Fruit fly (Drosophila melanogaster) whole organism, embryonic: Measurements from ENCODE around the gene Paics.
A peak's percentile ranks its signal among the peaks of the same experiment; 100 is the strongest.

Experiments used
- Ada2b ChIP-seq: fragments of 200-800 bp; sonication (Bioruptor generic); IDR thresholded peaks from 2 replicates; pipeline ENCODE4 v1.3.6; 2022; ENCODE audit warnings: missing biosample characterization, missing genetic modification characterization
- Bdp1 ChIP-seq: fragments of 200-800 bp; sonication (Bioruptor generic); optimal IDR thresholded peaks from 3 replicates; lab custom pipeline; 2016; ENCODE audit warnings: missing biosample characterization, missing genetic modification characterization
- CG12391 ChIP-seq: fragments of 200-800 bp; sonication (Bioruptor generic); optimal IDR thresholded peaks from 3 replicates; lab custom pipeline; 2018; ENCODE audit warnings: missing biosample characterization, mild to moderate bottlenecking, missing genetic modification characterization, moderate library complexity
- CG12744 ChIP-seq: fragments of 200-800 bp; sonication (Bioruptor generic); optimal IDR thresholded peaks from 2 replicates; lab custom pipeline; 2016; ENCODE audit warnings: missing biosample characterization, missing genetic modification characterization
- CG13296 ChIP-seq: fragments of 200-800 bp; sonication (Bioruptor generic); optimal IDR thresholded peaks from 3 replicates; lab custom pipeline; 2018; ENCODE audit warnings: missing biosample characterization, mild to moderate bottlenecking, missing genetic modification characterization
- CG17359 ChIP-seq: fragments of 200-800 bp; sonication (Bioruptor generic); optimal IDR thresholded peaks from 3 replicates; lab custom pipeline; 2018; ENCODE audit warnings: missing biosample characterization, mild to moderate bottlenecking, missing genetic modification characterization, moderate library complexity
- CG18011 ChIP-seq: fragments of 200-800 bp; sonication (Bioruptor generic); optimal IDR thresholded peaks from 2 replicates; lab custom pipeline; 2017; ENCODE audit warnings: missing biosample characterization, missing genetic modification characterization, mild to moderate bottlenecking, moderate library complexity, missing genotype
- CG2889 ChIP-seq: fragments of 200-800 bp; sonication (Bioruptor generic); IDR thresholded peaks from 3 replicates; pipeline ENCODE4 v1.3.6; 2022; ENCODE audit warnings: missing biosample characterization, missing genetic modification characterization
- CG32532 ChIP-seq: fragments of 200-800 bp; sonication (Bioruptor generic); IDR thresholded peaks from 2 replicates; pipeline ENCODE4 v1.3.6; 2022; ENCODE audit warnings: missing biosample characterization, missing genetic modification characterization
- CG32767 ChIP-seq: fragments of 200-800 bp; sonication (Bioruptor generic); IDR thresholded peaks from 2 replicates; pipeline ENCODE4 v1.3.6; 2022; ENCODE audit warnings: missing biosample characterization, missing genetic modification characterization
- CG42726 ChIP-seq: fragments of 200-800 bp; sonication (Bioruptor generic); IDR thresholded peaks from 2 replicates; pipeline ENCODE4 v1.3.6; 2022; ENCODE audit warnings: missing biosample characterization, missing genetic modification characterization; ENCODE audit not compliant: partially characterized antibody
- CG4282 ChIP-seq: fragments of 200-800 bp; sonication (Bioruptor generic); optimal IDR thresholded peaks from 2 replicates; lab custom pipeline; 2016; ENCODE audit warnings: missing biosample characterization, missing genetic modification characterization
- CG43689 ChIP-seq: fragments of 200-800 bp; sonication (Bioruptor generic); IDR thresholded peaks from 2 replicates; pipeline ENCODE4 v1.3.6; 2022; ENCODE audit warnings: missing biosample characterization, missing genetic modification characterization
- CG6689 ChIP-seq: fragments of 200-800 bp; sonication (Bioruptor generic); IDR thresholded peaks from 2 replicates; pipeline ENCODE4 v1.3.6; 2022; ENCODE audit warnings: missing biosample characterization, missing genetic modification characterization
- CG7786 ChIP-seq: fragments of 200-800 bp; sonication (Bioruptor generic); optimal IDR thresholded peaks from 2 replicates; lab custom pipeline; 2016; ENCODE audit warnings: missing biosample characterization, missing genetic modification characterization
- CG8290 ChIP-seq, 3 experiments: fragments of 200-800 bp; sonication (Bioruptor generic); optimal IDR thresholded peaks; 2 replicates each; lab custom pipeline; 2016 to 2019; ENCODE audit warnings: missing biosample characterization in 3 of 3, missing genetic modification characterization in 3 of 3, mild to moderate bottlenecking in 2 of 3, moderate library complexity in 1 of 3
- CG8388 ChIP-seq: fragments of 200-800 bp; sonication (Bioruptor generic); optimal IDR thresholded peaks from 2 replicates; lab custom pipeline; 2019; ENCODE audit warnings: missing biosample characterization, mild to moderate bottlenecking, missing genetic modification characterization, moderate library complexity
- Dfd ChIP-seq, 2 experiments: fragments of >200 bp; optimal IDR thresholded peaks; 2 replicates each; lab custom pipeline; 2017; ENCODE audit warnings: missing biosample characterization in 2 of 2, missing genetic modification characterization in 2 of 2
- Doc2 ChIP-seq: fragments of 200-800 bp; sonication (Bioruptor generic); IDR thresholded peaks from 2 replicates; pipeline ENCODE4 v1.3.6; 2022; ENCODE audit warnings: missing biosample characterization, missing genetic modification characterization
- HLH3B ChIP-seq: fragments of 200-800 bp; sonication (Bioruptor generic); IDR thresholded peaks from 2 replicates; pipeline ENCODE4 v1.3.6; 2022; ENCODE audit warnings: missing biosample characterization, missing genetic modification characterization
- Hand ChIP-seq: fragments of 200-800 bp; sonication (Bioruptor generic); optimal IDR thresholded peaks from 2 replicates; lab custom pipeline; 2017; ENCODE audit warnings: mild to moderate bottlenecking, missing biosample characterization, missing genetic modification reagents, missing genetic modification characterization
- Hsf ChIP-seq: fragments of 200-800 bp; sonication (Bioruptor generic); optimal IDR thresholded peaks from 3 replicates; lab custom pipeline; 2016; ENCODE audit warnings: missing biosample characterization, missing genetic modification characterization
- Max ChIP-seq: fragments of 200-800 bp; sonication (Bioruptor generic); optimal IDR thresholded peaks from 2 replicates; lab custom pipeline; 2016; ENCODE audit warnings: missing biosample characterization, mild to moderate bottlenecking, missing genetic modification characterization
- Oaz ChIP-seq: fragments of 200-800 bp; sonication (Bioruptor generic); IDR thresholded peaks from 2 replicates; pipeline ENCODE4 v1.3.6; 2022; ENCODE audit warnings: missing biosample characterization, missing genetic modification characterization
- Oli ChIP-seq: fragments of 200-800 bp; sonication (Bioruptor generic); optimal IDR thresholded peaks from 2 replicates; lab custom pipeline; 2018; ENCODE audit warnings: missing biosample characterization, mild to moderate bottlenecking, missing genetic modification characterization, moderate library complexity
- Optix ChIP-seq: fragments of 200-800 bp; sonication (Bioruptor generic); IDR thresholded peaks from 3 replicates; pipeline ENCODE4 v1.3.6; 2022; ENCODE audit warnings: missing biosample characterization, missing genetic modification characterization
- Scr ChIP-seq: fragments of 200-800 bp; sonication (Bioruptor generic); IDR thresholded peaks from 2 replicates; pipeline ENCODE4 v1.3.6; 2022; ENCODE audit warnings: missing biosample characterization, missing genetic modification characterization; ENCODE audit not compliant: partially characterized antibody
- Sry-β ChIP-seq: fragments of 200-800 bp; sonication (Bioruptor generic); optimal IDR thresholded peaks from 2 replicates; lab custom pipeline; 2018; ENCODE audit warnings: missing biosample characterization, mild to moderate bottlenecking, missing genetic modification characterization, moderate library complexity
- Stat92E ChIP-seq, 3 experiments: fragments of >200 bp in 2 of 3; fragments of 200-800 bp in 1 of 3; sonication (Bioruptor generic) in 1 of 3; optimal IDR thresholded peaks; 2 replicates each; lab custom pipeline; 2017 to 2019; ENCODE audit warnings: missing biosample characterization in 3 of 3, missing genetic modification characterization in 3 of 3, mild to moderate bottlenecking in 1 of 3, moderate library complexity in 1 of 3
- az2 ChIP-seq: fragments of 200-800 bp; sonication (Bioruptor generic); optimal IDR thresholded peaks from 3 replicates; lab custom pipeline; 2016; ENCODE audit warnings: missing biosample characterization, missing genetic modification characterization
- chinmo ChIP-seq: fragments of 200-800 bp; sonication (Bioruptor generic); IDR thresholded peaks from 4 replicates; pipeline ENCODE4 v1.3.6; 2022; ENCODE audit warnings: missing biosample characterization, missing genetic modification characterization; ENCODE audit not compliant: partially characterized antibody
- corto ChIP-seq: fragments of 200-800 bp; sonication (Bioruptor generic); optimal IDR thresholded peaks from 2 replicates; lab custom pipeline; 2016; ENCODE audit warnings: missing biosample characterization, mild to moderate bottlenecking, missing genetic modification characterization, moderate library complexity
- da ChIP-seq: fragments of 200-800 bp; sonication (Bioruptor generic); optimal IDR thresholded peaks from 2 replicates; lab custom pipeline; 2016; ENCODE audit warnings: missing biosample characterization, missing genetic modification characterization
- disco-r ChIP-seq: fragments of 200-800 bp; sonication (Bioruptor generic); optimal IDR thresholded peaks from 2 replicates; lab custom pipeline; 2016; ENCODE audit warnings: missing biosample characterization, missing genetic modification characterization
- dm ChIP-seq: fragments of 200-800 bp; sonication (Bioruptor generic); optimal IDR thresholded peaks from 3 replicates; lab custom pipeline; 2016; ENCODE audit warnings: missing biosample characterization, missing genetic modification characterization
- dmrt11E ChIP-seq: fragments of 200-800 bp; sonication (Bioruptor generic); optimal IDR thresholded peaks from 3 replicates; lab custom pipeline; 2018; ENCODE audit warnings: missing biosample characterization, mild to moderate bottlenecking, missing genetic modification characterization, moderate library complexity
- insv ChIP-seq, 2 experiments: fragments of 200-800 bp; sonication (Bioruptor generic); optimal IDR thresholded peaks; 3 replicates each; lab custom pipeline; 2016 to 2018; ENCODE audit warnings: missing biosample characterization in 2 of 2, missing genetic modification characterization in 2 of 2
- mirr ChIP-seq: fragments of 200-800 bp; sonication (Bioruptor generic); optimal IDR thresholded peaks from 3 replicates; lab custom pipeline; 2018; ENCODE audit warnings: missing biosample characterization, mild to moderate bottlenecking, missing genetic modification characterization
- nerfin-2 ChIP-seq: fragments of 200-800 bp; sonication (Bioruptor generic); IDR thresholded peaks from 2 replicates; pipeline ENCODE4 v1.3.6; 2022; ENCODE audit warnings: missing biosample characterization, missing genetic modification characterization; ENCODE audit not compliant: partially characterized antibody
- nmo ChIP-seq: fragments of 200-800 bp; sonication (Bioruptor generic); optimal IDR thresholded peaks from 2 replicates; lab custom pipeline; 2018; ENCODE audit warnings: missing biosample characterization, mild to moderate bottlenecking, missing genetic modification characterization, moderate library complexity
- pho ChIP-seq: fragments of 200-800 bp; sonication (Bioruptor generic); optimal IDR thresholded peaks from 2 replicates; lab custom pipeline; 2016; ENCODE audit warnings: missing biosample characterization, missing genetic modification characterization
- prd ChIP-seq, 3 experiments: fragments of >200 bp in 2 of 3; fragments of 200-800 bp in 1 of 3; sonication (Bioruptor generic) in 1 of 3; optimal IDR thresholded peaks in 2 of 3; IDR thresholded peaks in 1 of 3; 2 replicates in 2 of 3; 3 replicates in 1 of 3; pipeline versions ENCODE4 v1.3.6 to Lab custom; 2017 to 2022; ENCODE audit warnings: missing biosample characterization in 1 of 3, missing genetic modification characterization in 1 of 3
- sd ChIP-seq: fragments of 200-800 bp; sonication (Bioruptor generic); optimal IDR thresholded peaks from 3 replicates; lab custom pipeline; 2018; ENCODE audit warnings: missing biosample characterization, mild to moderate bottlenecking, missing genetic modification characterization, moderate library complexity
- slp2 ChIP-seq: fragments of 200-800 bp; sonication (Bioruptor generic); optimal IDR thresholded peaks from 2 replicates; lab custom pipeline; 2016; ENCODE audit warnings: missing biosample characterization, missing genetic modification characterization
- sug ChIP-seq: fragments of 200-800 bp; optimal IDR thresholded peaks from 2 replicates; lab custom pipeline; 2019; ENCODE audit warnings: missing biosample characterization, mild to moderate bottlenecking, missing genetic modification characterization, moderate library complexity
- vnd ChIP-seq: fragments of 200-800 bp; sonication (Bioruptor generic); IDR thresholded peaks from 3 replicates; pipeline ENCODE4 v1.3.6; 2022; ENCODE audit warnings: missing biosample characterization, missing genetic modification characterization; ENCODE audit not compliant: partially characterized antibody
- wor ChIP-seq: fragments of 200-800 bp; sonication (Bioruptor generic); IDR thresholded peaks from 2 replicates; pipeline ENCODE4 v1.3.6; 2022; ENCODE audit warnings: missing biosample characterization, missing genetic modification characterization

The Paics gene

DNA sequence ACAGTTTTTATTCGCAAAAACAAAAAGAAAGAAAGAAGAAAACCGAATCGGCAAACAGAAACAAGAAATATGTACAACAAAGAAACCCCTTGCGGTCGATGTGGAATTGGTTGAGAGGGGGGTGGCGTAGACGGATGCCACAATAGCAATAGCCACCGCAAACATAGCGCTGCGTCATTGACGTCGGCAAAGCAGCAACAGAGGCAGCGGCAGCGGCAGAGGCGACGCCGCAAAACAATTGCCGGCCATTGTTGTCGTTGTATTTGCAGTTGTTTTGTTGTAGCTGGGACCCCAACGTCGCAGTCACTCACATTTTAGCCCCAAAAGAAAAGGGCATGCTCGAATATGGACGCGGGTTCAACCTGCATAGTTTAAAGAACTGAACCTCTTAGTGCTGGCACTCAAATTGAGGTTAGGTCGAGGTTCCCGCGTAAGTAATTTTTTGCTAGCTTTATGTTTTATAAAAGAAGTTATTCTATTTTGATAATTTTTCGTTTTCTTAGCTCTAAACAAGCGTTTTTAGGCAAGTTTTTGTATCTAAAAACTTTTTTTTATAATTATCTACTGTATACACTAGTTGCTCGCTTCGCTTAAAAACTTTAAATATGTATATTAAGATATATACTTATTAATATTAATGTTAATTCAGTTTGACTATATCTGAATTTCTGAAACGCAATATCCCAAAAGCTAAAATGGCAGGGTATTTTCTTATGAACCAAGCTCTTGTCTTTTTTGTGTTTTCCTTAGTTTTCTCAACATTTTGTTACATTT lies 4.6 kb downstream of the Paics start (continued):
- TF ChIP-seq vnd (GFP tag; lab: Robert Waterston, UW) (no peak), wor (peak; percentile 38), CG7786 (GFP tag; lab: Kevin White, UChicago) (peak; percentile 75), chinmo (GFP tag; lab: Robert Waterston, UW) (peak; percentile 92), Doc2 (GFP tag; lab: Robert Waterston, UW) (no peak), Stat92E (GFP tag; optimal IDR thresholded peaks at IDR 0.05; lab: Kevin White, UChicago) (no peak), CG6689 (GFP tag; lab: Robert Waterston, UW) (peak; percentile 80), CG32532 (peak; percentile 86), CG32767 (GFP tag; lab: Robert Waterston, UW) (peak; percentile 58; the same call in 1 of the 2 replicates), Bdp1 (GFP tag; lab: Kevin White, UChicago) (no peak), CG18011 (GFP tag; lab: Kevin White, UChicago) (peak; percentile 24), insv (GFP tag; optimal IDR thresholded peaks at IDR 0.05; lab: Kevin White, UChicago) (no peak), CG12391 (tag; lab: Kevin White, UChicago) (peak; percentile 45), Sry-β (peak; percentile 30), nerfin-2 (GFP tag; lab: Robert Waterston, UW) (no peak), mirr (no peak), CG13296 (GFP tag; lab: Kevin White, UChicago) (peak; percentile 76), HLH3B (GFP tag; lab: Robert Waterston, UW) (peak; percentile 63), CG4282 (GFP tag; lab: Kevin White, UChicago) (peak; percentile 6), nmo (GFP tag; lab: Kevin White, UChicago) (peak; percentile 79), da (no peak), CG12744 (GFP tag; lab: Kevin White, UChicago) (no peak), Ada2b (GFP tag; lab: Robert Waterston, UW) (peak; percentile 59), sd (tag; lab: Kevin White, UChicago) (peak; percentile 75), CG42726 (GFP tag; lab: Robert Waterston, UW) (no peak), slp2 (GFP tag; lab: Kevin White, UChicago) (peak; percentile 41), CG8290 (GFP tag; optimal IDR thresholded peaks at IDR 0.05; lab: Kevin White, UChicago) (no peak), CG8290 (tag; optimal IDR thresholded peaks at IDR 0.05; lab: Kevin White, UChicago) (peak in 1 of 2 experiments; percentile 78), Optix (peak; percentile 35; the same call in 1 of the 3 replicates), Oli (tag; lab: Kevin White, UChicago) (peak; percentile 79), Oaz (peak; percentile 43; the same call in 1 of the 2 replicates), Max (GFP tag; lab: Kevin White, UChicago) (peak; percentile 30), prd (optimal IDR thresholded peaks at IDR 0.05; lab: Kevin White, UChicago) (no peak), prd (GFP tag; IDR thresholded peaks at IDR 0.05; lab: Robert Waterston, UW) (peak; percentile 83), CG43689 (GFP tag; lab: Robert Waterston, UW) (peak; percentile 23; the same call in 1 of the 2 replicates), sug (peak; percentile 11), corto (GFP tag; lab: Kevin White, UChicago) (no peak), Dfd (GFP tag; optimal IDR thresholded peaks at IDR 0.05; lab: Kevin White, UChicago) (no peak), az2 (GFP tag; lab: Kevin White, UChicago) (peak; percentile 57), CG17359 (tag; lab: Kevin White, UChicago) (peak; percentile 51), pho (peak; percentile 66), Scr (no peak), dm (GFP tag; lab: Kevin White, UChicago) (peak; percentile 16), CG2889 (GFP tag; lab: Robert Waterston, UW) (peak; percentile 65; the same call in 1 of the 3 replicates), Hsf (GFP tag; lab: Kevin White, UChicago) (peak; percentile 68), disco-r (GFP tag; lab: Kevin White, UChicago) (no peak), dmrt11E (tag; lab: Kevin White, UChicago) (peak; percentile 15), CG8388 (GFP tag; lab: Kevin White, UChicago) (peak; percentile 54), Hand (GFP tag; lab: Kevin White, UChicago) (peak; percentile 74)
